Fruit fly (Drosophila melanogaster): ENCODE measurements around the gene mts.

- TF ChIP-seq insv (optimal IDR thresholded peaks at IDR 0.05): no peak
- TF ChIP-seq Myc (optimal IDR thresholded peaks at IDR 0.05): no peak
- no peak for TF ChIP-seq ttk (optimal IDR thresholded peaks at IDR 0.05)
- TF ChIP-seq psq (optimal IDR thresholded peaks at IDR 0.05): no peak
- TF ChIP-seq h (optimal IDR thresholded peaks at IDR 0.05): no peak
Observed at dm6 chr2L:7870212-7870611, 42.8 kb downstream of the mts start.

Measured in Kc167 (cell line).